Fruit fly (Drosophila melanogaster): ENCODE measurements around the gene CG4229.

The CG4229 gene

dm6 chr3L:16582678-16583315, 26.2 kb downstream of the CG4229 start, which contains the start of gene Rpn12 (continued):
- TF ChIP-seq CG17568 (GFP tag; optimal IDR thresholded peaks at IDR 0.05) (no peak), Antp (GFP tag; optimal IDR thresholded peaks at IDR 0.05) (no peak), pnt (GFP tag; optimal IDR thresholded peaks at IDR 0.05) (no peak), z (GFP tag; IDR thresholded peaks at IDR 0.05) (no peak), vnd (GFP tag; IDR thresholded peaks at IDR 0.05; ENCODE audit: partially characterized antibody) (peak; percentile 70; the same call in 2 of the 3 replicates), CG11695 (GFP tag; IDR thresholded peaks at IDR 0.05) (no peak), sd (tag; optimal IDR thresholded peaks at IDR 0.05) (peak; percentile 7), BEAF-32 (GFP tag; optimal IDR thresholded peaks at IDR 0.05) (peak; percentile 79), CG33213 (GFP tag; optimal IDR thresholded peaks at IDR 0.05) (no peak), slbo (GFP tag; IDR thresholded peaks at IDR 0.05) (peak; percentile 27; the same call in 1 of the 2 replicates), fu2 (GFP tag; optimal IDR thresholded peaks at IDR 0.05) (peak; percentile 24), CG11247 (GFP tag; IDR thresholded peaks at IDR 0.05) (0 out of 2 replicates have a peak, but pooled peaks have one; percentile 22), CG8924 (tag; optimal IDR thresholded peaks at IDR 0.05) (peak; percentile 28), CG1832 (GFP tag; optimal IDR thresholded peaks at IDR 0.05) (no peak), CG9727 (GFP tag; optimal IDR thresholded peaks at IDR 0.05) (peak; percentile 4), mam (GFP tag; optimal IDR thresholded peaks at IDR 0.05) (peak; percentile 62), CG12236 (GFP tag; optimal IDR thresholded peaks at IDR 0.05) (no peak), so (GFP tag; IDR thresholded peaks at IDR 0.05) (no peak), cwo (GFP tag; optimal IDR thresholded peaks at IDR 0.05) (no peak), Ssrp (tag; optimal IDR thresholded peaks at IDR 0.05) (no peak), B-H1 (GFP tag; IDR thresholded peaks at IDR 0.05) (no peak), Spps (tag; optimal IDR thresholded peaks at IDR 0.05) (no peak), CG12942 (GFP tag; optimal IDR thresholded peaks at IDR 0.05) (no peak), esg (GFP tag; conservative IDR thresholded peaks at IDR 0.05) (no peak), nerfin-1 (tag; optimal IDR thresholded peaks at IDR 0.05) (peak; percentile 29), CG10209 (GFP tag; optimal IDR thresholded peaks at IDR 0.05) (no peak), Aef1 (GFP tag; IDR thresholded peaks at IDR 0.05) (no peak), lab (GFP tag; optimal IDR thresholded peaks at IDR 0.05) (no peak), CG9817 (tag; optimal IDR thresholded peaks at IDR 0.05) (peak; percentile 40), jigr1 (GFP tag; IDR thresholded peaks at IDR 0.05) (no peak; the same call in 2 of the 3 replicates), Neu2 (GFP tag; optimal IDR thresholded peaks at IDR 0.05; ENCODE audit: borderline replicate concordance) (no peak), tin (GFP tag; optimal IDR thresholded peaks at IDR 0.05) (peak; percentile 5), salm (tag; optimal IDR thresholded peaks at IDR 0.05) (no peak), CG8089 (GFP tag; optimal IDR thresholded peaks at IDR 0.05) (no peak), croc (GFP tag; conservative IDR thresholded peaks at IDR 0.05) (no peak), pzg (GFP tag; optimal IDR thresholded peaks at IDR 0.05) (peak; percentile 58), HLHmδ (GFP tag; optimal IDR thresholded peaks at IDR 0.05) (no peak), chm (GFP tag; IDR thresholded peaks at IDR 0.05) (no peak), CG7839 (tag; optimal IDR thresholded peaks at IDR 0.05) (peak; percentile 17), org-1 (GFP tag; optimal IDR thresholded peaks at IDR 0.05) (no peak), CG6813 (GFP tag; optimal IDR thresholded peaks at IDR 0.05) (no peak), otp (GFP tag; IDR thresholded peaks at IDR 0.05) (no peak), unpg (GFP tag; optimal IDR thresholded peaks at IDR 0.05) (peak; percentile 20), CG30403 (GFP tag; optimal IDR thresholded peaks at IDR 0.05) (peak; percentile 43), CG8765 (GFP tag; IDR thresholded peaks at IDR 0.05) (no peak), pho (GFP tag; optimal IDR thresholded peaks at IDR 0.05) (peak; percentile 48), chn (GFP tag; optimal IDR thresholded peaks at IDR 0.05) (no peak), CG6689 (GFP tag; IDR thresholded peaks at IDR 0.05) (0 out of 2 replicates have a peak, but pooled peaks have one; percentile 16), fd64A (GFP tag; optimal IDR thresholded peaks at IDR 0.05) (no peak), CG14710 (tag; optimal IDR thresholded peaks at IDR 0.05) (peak; percentile 38)
